Fruit fly (Drosophila melanogaster): ENCODE results near the gene CG14391.

The CG14391 gene

DNA sequence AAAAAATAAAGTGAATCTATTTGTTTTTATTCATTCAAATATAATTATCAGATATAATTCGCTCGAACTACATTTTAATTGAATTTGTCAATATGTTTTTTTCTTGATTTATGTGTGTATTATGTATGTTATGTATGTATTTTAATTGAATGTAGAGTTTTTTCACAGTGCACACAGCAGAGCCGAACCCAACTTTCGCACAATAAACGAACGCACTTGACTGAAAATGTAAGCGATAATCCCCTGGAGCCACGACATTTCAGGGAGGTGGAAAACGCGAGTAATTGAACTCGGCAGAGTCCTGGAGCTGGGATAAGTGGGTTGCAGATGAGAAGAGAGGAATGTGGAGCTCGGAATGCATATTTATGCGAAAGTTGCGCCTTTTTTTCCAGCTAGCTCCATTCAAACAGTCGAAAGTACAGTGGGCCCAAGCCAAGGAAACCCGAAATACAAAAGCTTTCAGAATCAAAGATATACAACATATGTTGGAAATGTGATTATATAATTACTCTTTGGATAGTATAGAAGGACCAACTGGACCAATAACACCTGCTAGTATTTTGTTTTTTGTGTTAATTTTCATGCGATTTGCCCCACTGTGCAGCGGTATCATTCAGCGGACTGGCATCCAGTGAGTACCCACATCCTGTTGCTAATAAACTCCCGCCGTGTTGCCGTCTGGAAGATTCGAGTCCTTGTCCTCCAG lies 33.5 kb upstream of the CG14391 start (continued):
- peak; percentile 30 for TF ChIP-seq bcd (GFP tag; optimal IDR thresholded peaks at IDR 0.05)
- no peak for TF ChIP-seq hb (GFP tag; IDR thresholded peaks at IDR 0.05; ENCODE audit: partially characterized antibody)
- TF ChIP-seq wor (GFP tag; IDR thresholded peaks at IDR 0.05): no peak
- no peak for TF ChIP-seq CG15696 (tag; optimal IDR thresholded peaks at IDR 0.05)
- no peak for TF ChIP-seq nom (GFP tag; optimal IDR thresholded peaks at IDR 0.05)
- peak; percentile 52 for TF ChIP-seq CG6813 (GFP tag; optimal IDR thresholded peaks at IDR 0.05)
- peak; percentile 21 for TF ChIP-seq CG18619 (GFP tag; optimal IDR thresholded peaks at IDR 0.05)
- peak; percentile 21 for TF ChIP-seq tx (GFP tag; optimal IDR thresholded peaks at IDR 0.05)
- no peak for TF ChIP-seq bsh (GFP tag; optimal IDR thresholded peaks at IDR 0.05)
- peak; percentile 36 for TF ChIP-seq CG2678 (tag; optimal IDR thresholded peaks at IDR 0.05)
- TF ChIP-seq peb (GFP tag; IDR thresholded peaks at IDR 0.05): 0 out of 2 replicates have a peak, but pooled peaks have one; percentile 16
- no peak for TF ChIP-seq BEAF-32 (GFP tag; optimal IDR thresholded peaks at IDR 0.05)
- peak; percentile 47 for TF ChIP-seq Fer1 (GFP tag; optimal IDR thresholded peaks at IDR 0.05)
- TF ChIP-seq ATbp (GFP tag; optimal IDR thresholded peaks at IDR 0.05): peak; percentile 47
- TF ChIP-seq CG9932 (GFP tag; IDR thresholded peaks at IDR 0.05): no peak
- peak; percentile 42; the same call in 1 of the 2 replicates for TF ChIP-seq sisA (GFP tag; IDR thresholded peaks at IDR 0.05)
- no peak for TF ChIP-seq CG7928 (GFP tag; optimal IDR thresholded peaks at IDR 0.05)
- peak; percentile 38 for TF ChIP-seq cwo (GFP tag; optimal IDR thresholded peaks at IDR 0.05)
- TF ChIP-seq CG18599 (GFP tag; optimal IDR thresholded peaks at IDR 0.05): peak; percentile 60
- TF ChIP-seq p53 (GFP tag; optimal IDR thresholded peaks at IDR 0.05): no peak
- no peak for TF ChIP-seq nerfin-1 (tag; optimal IDR thresholded peaks at IDR 0.05)
- TF ChIP-seq CG31388 (GFP tag; optimal IDR thresholded peaks at IDR 0.05): no peak
- TF ChIP-seq Hr51 (GFP tag; optimal IDR thresholded peaks at IDR 0.05): peak in 1 of 2 experiments; percentile 16
- TF ChIP-seq onecut (GFP tag; IDR thresholded peaks at IDR 0.05): peak; percentile 22; the same call in 1 of the 2 replicates
- no peak for TF ChIP-seq eyg (GFP tag; optimal IDR thresholded peaks at IDR 0.05)
- peak; percentile 4 for TF ChIP-seq CG17359 (tag; optimal IDR thresholded peaks at IDR 0.05)
- TF ChIP-seq CG14667 (GFP tag; IDR thresholded peaks at IDR 0.05): no peak
- peak; percentile 51; the same call in 1 of the 3 replicates for TF ChIP-seq CG11456 (GFP tag; IDR thresholded peaks at IDR 0.05)
- no peak for TF ChIP-seq Doc2 (GFP tag; IDR thresholded peaks at IDR 0.05)
- TF ChIP-seq CG4360 (GFP tag; IDR thresholded peaks at IDR 0.05): no peak
- TF ChIP-seq mam (GFP tag; optimal IDR thresholded peaks at IDR 0.05): peak; percentile 31
- TF ChIP-seq jumu (GFP tag; optimal IDR thresholded peaks at IDR 0.05): no peak
- TF ChIP-seq Abd-B (GFP tag; optimal IDR thresholded peaks at IDR 0.05): no peak
- TF ChIP-seq sna (GFP tag; IDR thresholded peaks at IDR 0.05; ENCODE audit: partially characterized antibody): no peak
- TF ChIP-seq CG42726 (GFP tag; IDR thresholded peaks at IDR 0.05; ENCODE audit: partially characterized antibody): no peak
- TF ChIP-seq danr (GFP tag; IDR thresholded peaks at IDR 0.05): no peak
- no peak for TF ChIP-seq CG14860 (GFP tag; IDR thresholded peaks at IDR 0.05; ENCODE audit: partially characterized antibody)
- TF ChIP-seq CG4424 (GFP tag; optimal IDR thresholded peaks at IDR 0.05): no peak
- TF ChIP-seq Ptx1 (GFP tag; IDR thresholded peaks at IDR 0.05): peak; percentile 49; the same call in 1 of the 2 replicates
- peak; percentile 1 for TF ChIP-seq CG1233 (GFP tag; optimal IDR thresholded peaks at IDR 0.05)
- TF ChIP-seq Lhr (GFP tag; optimal IDR thresholded peaks at IDR 0.05): no peak
- no peak for TF ChIP-seq tap (tag; optimal IDR thresholded peaks at IDR 0.05)
- no peak for TF ChIP-seq Mes4 (GFP tag; optimal IDR thresholded peaks at IDR 0.05)
- TF ChIP-seq bbx (GFP tag; IDR thresholded peaks at IDR 0.05; ENCODE audit: partially characterized antibody): no peak
- no peak for TF ChIP-seq CG34376 (GFP tag; optimal IDR thresholded peaks at IDR 0.05)
- TF ChIP-seq hkb (optimal IDR thresholded peaks at IDR 0.05): no peak
- peak; percentile 24; the same call in 1 of the 2 replicates for TF ChIP-seq hkb (GFP tag; IDR thresholded peaks at IDR 0.05)
- no peak for TF ChIP-seq croc (GFP tag; conservative IDR thresholded peaks at IDR 0.05)
